Fruit fly (Drosophila melanogaster) whole organism, adult: ENCODE data around the gene Surf6.

Experiments used
- CG33017 ChIP-seq: fragments of 200-800 bp; sonication (Bioruptor generic); optimal IDR thresholded peaks from 2 replicates; lab custom pipeline; 2018; ENCODE audit warnings: missing biosample characterization, mild to moderate bottlenecking, missing genetic modification characterization, moderate library complexity
- ovo ChIP-seq: fragments of 200-800 bp; sonication (Bioruptor generic); optimal IDR thresholded peaks from 2 replicates; lab custom pipeline; 2016; ENCODE audit warnings: missing biosample characterization, missing genetic modification characterization

dm6 chr3R:19873102-19873737 is 31.4 kb downstream of the Surf6 start:
- TF ChIP-seq CG33017 (tag; lab: Kevin White, UChicago) (no peak), ovo (GFP tag; lab: Kevin White, UChicago) (no peak)
